Worm (Caenorhabditis elegans): Measurements from ENCODE around the gene hecd-1.

DNA sequence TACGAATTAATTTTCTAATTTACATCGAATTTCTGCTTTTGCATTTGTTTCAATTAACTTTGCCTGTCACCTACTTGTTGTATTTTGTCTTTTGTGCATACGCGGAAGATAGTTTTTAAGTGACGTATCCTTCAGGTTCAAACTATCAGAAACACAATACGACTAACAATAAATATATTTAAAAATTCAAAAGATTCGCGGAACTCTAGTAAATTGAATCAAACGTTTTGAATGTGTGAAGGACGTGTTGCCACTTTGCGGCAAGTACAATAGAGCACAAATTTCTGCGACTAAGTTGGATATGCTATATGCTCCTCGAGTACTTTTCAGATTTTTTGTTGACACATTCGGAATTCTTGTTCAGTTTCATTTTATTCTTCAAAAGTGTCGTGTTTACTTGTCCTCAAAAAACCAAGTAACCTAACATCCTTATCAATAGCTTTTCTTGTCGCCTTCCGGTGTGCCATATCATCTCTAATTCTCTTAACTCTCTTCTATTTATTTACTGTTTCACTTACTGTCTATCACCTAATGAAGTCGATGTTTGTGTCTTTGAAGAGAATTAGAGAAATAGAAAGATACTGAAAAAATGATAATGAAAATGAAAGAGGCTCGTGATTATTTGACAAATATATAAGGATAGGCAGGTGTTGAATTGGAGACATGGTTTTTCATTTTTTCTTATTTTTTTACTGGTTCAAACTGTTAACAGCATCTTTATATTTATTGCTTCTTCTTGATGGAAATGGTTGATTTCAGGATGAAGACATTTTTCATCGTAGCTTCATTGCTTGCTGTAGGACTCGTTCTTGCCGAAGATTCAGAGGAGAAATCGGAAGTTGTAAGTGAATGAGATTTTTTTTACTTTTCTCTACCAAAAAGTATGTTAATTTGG, 44.3 kb upstream of the hecd-1 start, which contains the start of gene srlf-7:
- no peak for TF ChIP-seq pha-4 (tag; optimal IDR thresholded peaks at IDR 0.05)
- TF ChIP-seq hlh-8 (tag; optimal IDR thresholded peaks at IDR 0.05): no peak
- no peak for TF ChIP-seq ama-1 (optimal IDR thresholded peaks at IDR 0.05)
- TF ChIP-seq T23F11.4 (GFP tag; optimal IDR thresholded peaks at IDR 0.05): no peak

Data from whole organism, late embryonic.